Fruit fly (Drosophila melanogaster) whole organism, embryonic: ENCODE data around the gene mthl14.
A peak's percentile ranks its signal among the peaks of the same experiment; 100 is the strongest.

Experiments used
- Atf3 ChIP-seq: fragments of 200-800 bp; sonication (Bioruptor generic); optimal IDR thresholded peaks from 3 replicates; lab custom pipeline; 2016; ENCODE audit warnings: missing biosample characterization, missing genetic modification characterization
- B-H1 ChIP-seq: fragments of 200-800 bp; sonication (Bioruptor generic); IDR thresholded peaks from 3 replicates; pipeline ENCODE4 v1.3.6; 2022; ENCODE audit warnings: missing biosample characterization, missing genetic modification characterization
- Bteb2 ChIP-seq: fragments of 200-800 bp; sonication (Bioruptor generic); optimal IDR thresholded peaks from 2 replicates; lab custom pipeline; 2016; ENCODE audit warnings: missing biosample characterization, missing genetic modification characterization
- CG10654 ChIP-seq: fragments of 200-800 bp; sonication (Bioruptor generic); optimal IDR thresholded peaks from 2 replicates; lab custom pipeline; 2016; ENCODE audit warnings: missing biosample characterization, missing genetic modification characterization
- CG11398 ChIP-seq: fragments of 200-800 bp; sonication (Bioruptor generic); optimal IDR thresholded peaks from 2 replicates; lab custom pipeline; 2016; ENCODE audit warnings: missing biosample characterization, missing genetic modification characterization
- CG12744 ChIP-seq: fragments of 200-800 bp; sonication (Bioruptor generic); optimal IDR thresholded peaks from 2 replicates; lab custom pipeline; 2016; ENCODE audit warnings: missing biosample characterization, missing genetic modification characterization
- CG12769 ChIP-seq: fragments of 200-800 bp; sonication (Bioruptor generic); optimal IDR thresholded peaks from 2 replicates; lab custom pipeline; 2019; ENCODE audit warnings: missing biosample characterization, mild to moderate bottlenecking, missing genetic modification characterization, moderate library complexity
- CG12942 ChIP-seq: fragments of 200-800 bp; sonication (Bioruptor generic); optimal IDR thresholded peaks from 3 replicates; lab custom pipeline; 2016; ENCODE audit warnings: missing biosample characterization, missing genetic modification characterization
- CG14050 ChIP-seq: fragments of 200-800 bp; sonication (Bioruptor generic); IDR thresholded peaks from 3 replicates; pipeline ENCODE4 v1.3.6; 2022; ENCODE audit warnings: missing biosample characterization, missing genetic modification characterization
- CG17359 ChIP-seq: fragments of 200-800 bp; sonication (Bioruptor generic); optimal IDR thresholded peaks from 3 replicates; lab custom pipeline; 2018; ENCODE audit warnings: missing biosample characterization, mild to moderate bottlenecking, missing genetic modification characterization, moderate library complexity
- CG1792 ChIP-seq: fragments of 200-800 bp; sonication (Bioruptor generic); optimal IDR thresholded peaks from 2 replicates; lab custom pipeline; 2016; ENCODE audit warnings: missing biosample characterization, missing genetic modification characterization
- CG2889 ChIP-seq: fragments of 200-800 bp; sonication (Bioruptor generic); IDR thresholded peaks from 3 replicates; pipeline ENCODE4 v1.3.6; 2022; ENCODE audit warnings: missing biosample characterization, missing genetic modification characterization
- CG32532 ChIP-seq: fragments of 200-800 bp; sonication (Bioruptor generic); IDR thresholded peaks from 2 replicates; pipeline ENCODE4 v1.3.6; 2022; ENCODE audit warnings: missing biosample characterization, missing genetic modification characterization
- CG3838 ChIP-seq: fragments of 200-800 bp; sonication (Bioruptor generic); optimal IDR thresholded peaks from 3 replicates; lab custom pipeline; 2016; ENCODE audit warnings: missing biosample characterization, missing genetic modification characterization
- CG42726 ChIP-seq: fragments of 200-800 bp; sonication (Bioruptor generic); IDR thresholded peaks from 2 replicates; pipeline ENCODE4 v1.3.6; 2022; ENCODE audit warnings: missing biosample characterization, missing genetic modification characterization; ENCODE audit not compliant: partially characterized antibody
- CG4707 ChIP-seq: fragments of 200-800 bp; sonication (Bioruptor generic); optimal IDR thresholded peaks from 2 replicates; lab custom pipeline; 2018; ENCODE audit warnings: missing biosample characterization, mild to moderate bottlenecking, missing genetic modification characterization, moderate library complexity
- CG6813 ChIP-seq: fragments of 200-800 bp; sonication (Bioruptor generic); optimal IDR thresholded peaks from 2 replicates; lab custom pipeline; 2017; ENCODE audit warnings: missing biosample characterization, missing genetic modification characterization, mild to moderate bottlenecking, moderate library complexity, missing genetic modification reagents
- CG7928 ChIP-seq: fragments of 200-800 bp; sonication (Bioruptor generic); optimal IDR thresholded peaks from 2 replicates; lab custom pipeline; 2017; ENCODE audit warnings: missing biosample characterization, mild to moderate bottlenecking, missing genetic modification characterization
- CG7987 ChIP-seq: fragments of 200-800 bp; sonication (Bioruptor generic); optimal IDR thresholded peaks from 2 replicates; lab custom pipeline; 2018; ENCODE audit warnings: missing biosample characterization, mild to moderate bottlenecking, missing genetic modification characterization, moderate library complexity
- CG8944 ChIP-seq: fragments of 200-800 bp; sonication (Bioruptor generic); optimal IDR thresholded peaks from 3 replicates; lab custom pipeline; 2016; ENCODE audit warnings: missing biosample characterization, missing genetic modification characterization
- CG9727 ChIP-seq: fragments of 200-800 bp; sonication (Bioruptor generic); optimal IDR thresholded peaks from 3 replicates; lab custom pipeline; 2017; ENCODE audit warnings: missing biosample characterization, mild to moderate bottlenecking, missing genetic modification characterization
- CG9876 ChIP-seq: fragments of 200-800 bp; sonication (Bioruptor generic); optimal IDR thresholded peaks from 2 replicates; lab custom pipeline; 2016; ENCODE audit warnings: missing biosample characterization, missing genetic modification characterization
- D19B ChIP-seq: fragments of 200-800 bp; sonication (Bioruptor generic); optimal IDR thresholded peaks from 2 replicates; lab custom pipeline; 2017; ENCODE audit warnings: missing biosample characterization, mild to moderate bottlenecking, missing genetic modification characterization
- Dad ChIP-seq: fragments of 200-800 bp; sonication (Bioruptor generic); optimal IDR thresholded peaks from 3 replicates; lab custom pipeline; 2016; ENCODE audit warnings: missing biosample characterization, missing genetic modification characterization
- Dek ChIP-seq: fragments of 200-800 bp; sonication (Bioruptor generic); optimal IDR thresholded peaks from 3 replicates; lab custom pipeline; 2019; ENCODE audit warnings: missing biosample characterization, mild to moderate bottlenecking, missing genetic modification characterization, moderate library complexity
- Drgx ChIP-seq: fragments of 200-800 bp; sonication (Bioruptor generic); IDR thresholded peaks from 2 replicates; pipeline ENCODE4 v1.3.6; 2022; ENCODE audit warnings: missing biosample characterization, missing genetic modification characterization
- ERR ChIP-seq: fragments of 200-800 bp; sonication (Bioruptor generic); optimal IDR thresholded peaks from 2 replicates; lab custom pipeline; 2016; ENCODE audit warnings: missing biosample characterization, missing genetic modification characterization
- Fer3 ChIP-seq: fragments of 200-800 bp; sonication (Bioruptor generic); optimal IDR thresholded peaks from 2 replicates; lab custom pipeline; 2018; ENCODE audit warnings: missing biosample characterization, mild to moderate bottlenecking, missing genetic modification characterization, moderate library complexity
- Med ChIP-seq: fragments of 200-800 bp; sonication (Bioruptor generic); peaks from one replicate; lab custom pipeline; 2016; ENCODE audit warnings: missing biosample characterization, missing genetic modification characterization, mild to moderate bottlenecking, inconsistent platforms, moderate library complexity
- NK7.1 ChIP-seq: fragments of 200-800 bp; sonication (Bioruptor generic); optimal IDR thresholded peaks from 3 replicates; lab custom pipeline; 2016; ENCODE audit warnings: missing biosample characterization, missing genetic modification characterization
- Oli ChIP-seq: fragments of 200-800 bp; sonication (Bioruptor generic); optimal IDR thresholded peaks from 2 replicates; lab custom pipeline; 2018; ENCODE audit warnings: missing biosample characterization, mild to moderate bottlenecking, missing genetic modification characterization, moderate library complexity
- Rfx ChIP-seq: fragments of 200-800 bp; sonication (Bioruptor generic); IDR thresholded peaks from 2 replicates; pipeline ENCODE4 v1.3.6; 2022; ENCODE audit warnings: missing biosample characterization, missing genetic modification characterization
- Side ChIP-seq: fragments of 200-800 bp; sonication (Bioruptor generic); optimal IDR thresholded peaks from 2 replicates; lab custom pipeline; 2016; ENCODE audit warnings: missing biosample characterization, missing genetic modification characterization
- Six4 ChIP-seq: fragments of 200-800 bp; sonication (Bioruptor generic); optimal IDR thresholded peaks from 2 replicates; lab custom pipeline; 2016; ENCODE audit warnings: missing biosample characterization, missing genetic modification characterization
- cad ChIP-seq: fragments of >200 bp; optimal IDR thresholded peaks from 2 replicates; lab custom pipeline; 2017; ENCODE audit warnings: missing biosample characterization, missing genetic modification characterization
- chif ChIP-seq, 2 experiments: fragments of 200-800 bp; sonication (Bioruptor generic); optimal IDR thresholded peaks; 3 replicates each; lab custom pipeline; 2016; ENCODE audit warnings: missing biosample characterization in 2 of 2, missing genetic modification characterization in 2 of 2
- crol ChIP-seq: fragments of 200-800 bp; sonication (Bioruptor generic); IDR thresholded peaks from 2 replicates; pipeline ENCODE4 v1.3.6; 2022; ENCODE audit warnings: missing biosample characterization, missing genetic modification characterization
- dan ChIP-seq: fragments of 200-800 bp; sonication (Bioruptor generic); IDR thresholded peaks from 2 replicates; pipeline ENCODE4 v1.3.6; 2022; ENCODE audit warnings: missing biosample characterization, missing genetic modification characterization
- exex ChIP-seq: fragments of 200-800 bp; sonication (Bioruptor generic); optimal IDR thresholded peaks from 4 replicates; lab custom pipeline; 2018; ENCODE audit warnings: missing biosample characterization, mild to moderate bottlenecking, missing genetic modification characterization, moderate library complexity
- gcm ChIP-seq: fragments of 200-800 bp; sonication (Bioruptor generic); optimal IDR thresholded peaks from 2 replicates; lab custom pipeline; 2019; ENCODE audit warnings: missing biosample characterization, mild to moderate bottlenecking, missing genetic modification characterization, moderate library complexity
- gro ChIP-seq: fragments of 200-800 bp; sonication (Bioruptor generic); optimal IDR thresholded peaks from 2 replicates; lab custom pipeline; 2016; ENCODE audit warnings: missing biosample characterization, missing genetic modification characterization
- gsb ChIP-seq: fragments of 200-800 bp; sonication (Bioruptor generic); IDR thresholded peaks from 2 replicates; pipeline ENCODE4 v1.3.6; 2022; ENCODE audit warnings: missing biosample characterization, missing genetic modification characterization
- luna ChIP-seq: fragments of 200-800 bp; sonication (Bioruptor generic); optimal IDR thresholded peaks from 2 replicates; lab custom pipeline; 2016; ENCODE audit warnings: missing biosample characterization, missing genetic modification characterization
- rib ChIP-seq: fragments of 200-800 bp; sonication (Bioruptor generic); IDR thresholded peaks from 2 replicates; pipeline ENCODE4 v1.3.6; 2022; ENCODE audit warnings: missing biosample characterization, missing genetic modification characterization
- salm ChIP-seq: fragments of 200-800 bp; sonication (Bioruptor generic); optimal IDR thresholded peaks from 2 replicates; lab custom pipeline; 2018; ENCODE audit warnings: missing biosample characterization, mild to moderate bottlenecking, missing genetic modification characterization
- sd ChIP-seq: fragments of 200-800 bp; sonication (Bioruptor generic); optimal IDR thresholded peaks from 3 replicates; lab custom pipeline; 2018; ENCODE audit warnings: missing biosample characterization, mild to moderate bottlenecking, missing genetic modification characterization, moderate library complexity
- slp2 ChIP-seq: fragments of 200-800 bp; sonication (Bioruptor generic); optimal IDR thresholded peaks from 2 replicates; lab custom pipeline; 2016; ENCODE audit warnings: missing biosample characterization, missing genetic modification characterization
- sqz ChIP-seq: fragments of 200-800 bp; sonication (Bioruptor generic); optimal IDR thresholded peaks from 3 replicates; lab custom pipeline; 2018; ENCODE audit warnings: missing biosample characterization, mild to moderate bottlenecking, missing genetic modification characterization
- stc ChIP-seq: fragments of 200-800 bp; sonication (Bioruptor generic); IDR thresholded peaks from 2 replicates; pipeline ENCODE4 v1.3.6; 2022; ENCODE audit warnings: missing biosample characterization, missing genetic modification characterization
- ttk ChIP-seq: fragments of 200-800 bp; sonication (Bioruptor generic); IDR thresholded peaks from 2 replicates; pipeline ENCODE4 v2.1.2; 2022; ENCODE audit warnings: missing biosample characterization, missing genetic modification characterization
- usp ChIP-seq: fragments of >200 bp; optimal IDR thresholded peaks from 2 replicates; lab custom pipeline; 2017; ENCODE audit warnings: missing biosample characterization, missing genetic modification characterization

Gene mthl14

DNA sequence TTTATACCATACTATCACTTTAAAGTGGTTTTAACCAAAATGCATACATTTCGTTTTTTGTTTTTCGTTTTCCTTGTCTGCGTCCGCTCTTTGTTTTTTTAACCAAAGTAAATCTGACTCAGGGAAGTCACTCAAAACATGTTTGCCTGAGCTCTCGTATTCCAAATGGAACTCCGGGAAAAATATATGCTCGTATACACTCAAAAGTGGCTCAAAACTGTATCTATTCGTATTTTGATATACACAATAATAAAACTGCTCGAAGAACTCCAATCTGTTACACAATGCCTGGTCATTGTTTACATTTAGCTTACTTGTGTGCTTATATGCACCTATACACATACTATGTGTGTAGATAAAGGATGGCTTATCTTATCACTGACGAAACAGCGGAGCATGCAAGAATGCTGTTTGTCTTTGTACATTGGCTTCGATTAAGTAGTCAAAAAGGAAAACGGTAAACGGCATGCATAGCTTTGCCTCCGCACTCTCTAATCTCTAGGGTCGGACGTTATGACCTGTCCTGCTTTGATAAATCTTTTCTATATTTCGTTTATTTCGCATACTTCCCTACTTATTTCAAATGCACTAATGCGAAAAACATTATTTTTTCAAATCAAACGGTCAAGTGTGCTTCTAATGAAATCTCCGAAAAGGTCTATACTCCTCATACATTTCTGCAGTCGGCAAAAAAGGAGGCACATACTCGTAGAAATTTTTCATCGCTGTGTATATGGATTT, 23.6 kb downstream of the mthl14 start, which contains the start of gene miple2 (continued):
- no peak for TF ChIP-seq CG9876
- TF ChIP-seq D19B (GFP tag; lab: Kevin White, UChicago), result peak; percentile 4
- no peak for TF ChIP-seq salm (tag; lab: Kevin White, UChicago)
- peak; percentile 53 for TF ChIP-seq Side (GFP tag; lab: Kevin White, UChicago)
- no peak for TF ChIP-seq gsb (GFP tag; lab: Robert Waterston, UW)
- TF ChIP-seq Atf3, result no peak
- peak; percentile 69 for TF ChIP-seq CG9727 (GFP tag; lab: Kevin White, UChicago)
- TF ChIP-seq chif (GFP tag; optimal IDR thresholded peaks at IDR 0.05; lab: Kevin White, UChicago), result peak; percentile 15 to 16
- no peak for TF ChIP-seq CG3838
- no peak for TF ChIP-seq Rfx (GFP tag; lab: Robert Waterston, UW)
- no peak for TF ChIP-seq B-H1
- peak; percentile 92 for TF ChIP-seq sd
- TF ChIP-seq CG7928 (GFP tag; lab: Kevin White, UChicago), result no peak
- peak; percentile 55 for TF ChIP-seq Oli (tag; lab: Kevin White, UChicago)
- TF ChIP-seq CG4707, result peak; percentile 59
- no peak for TF ChIP-seq cad (GFP tag; lab: Kevin White, UChicago)
- no peak for TF ChIP-seq Dad
- peak; percentile 14 for TF ChIP-seq sqz (GFP tag; lab: Kevin White, UChicago)
- no peak for TF ChIP-seq crol (GFP tag; lab: Robert Waterston, UW)
- TF ChIP-seq Drgx (GFP tag; lab: Robert Waterston, UW), result peak; percentile 31; the same call in 1 of the 2 replicates
- TF ChIP-seq CG10654, result no peak
- no peak for TF ChIP-seq dan (GFP tag; lab: Robert Waterston, UW)
- peak; percentile 71 for TF ChIP-seq CG11398 (GFP tag; lab: Kevin White, UChicago)
- no peak for TF ChIP-seq CG2889 (GFP tag; lab: Robert Waterston, UW)
- TF ChIP-seq CG12744 (GFP tag; lab: Kevin White, UChicago), result peak; percentile 40
- TF ChIP-seq ERR (GFP tag; lab: Kevin White, UChicago), result peak; percentile 21
- no peak for TF ChIP-seq Dek
- TF ChIP-seq CG1792 (GFP tag; lab: Kevin White, UChicago), result peak; percentile 40
- TF ChIP-seq Med (GFP tag; lab: Kevin White, UChicago), result peak; percentile 66
- TF ChIP-seq luna (GFP tag; lab: Kevin White, UChicago), result peak; percentile 3
- peak; percentile 65 for TF ChIP-seq CG6813
- peak; percentile 59 for TF ChIP-seq CG12769 (tag; lab: Kevin White, UChicago)
- TF ChIP-seq Bteb2 (GFP tag; lab: Kevin White, UChicago), result peak; percentile 38
- no peak for TF ChIP-seq CG14050 (GFP tag; lab: Robert Waterston, UW)
- TF ChIP-seq CG7987 (GFP tag; lab: Kevin White, UChicago), result peak; percentile 36
- TF ChIP-seq CG12942 (GFP tag; lab: Kevin White, UChicago), result peak; percentile 21
- peak; percentile 48 for TF ChIP-seq Six4 (GFP tag; lab: Kevin White, UChicago)
- no peak for TF ChIP-seq stc
- TF ChIP-seq CG8944 (GFP tag; lab: Kevin White, UChicago), result peak; percentile 20
- TF ChIP-seq CG32532, result no peak
- TF ChIP-seq ttk (GFP tag; lab: Robert Waterston, UW), result no peak
- TF ChIP-seq CG17359 (tag; lab: Kevin White, UChicago), result peak; percentile 26
- 0 out of 2 replicates have a peak, but pooled peaks have one; percentile 38 for TF ChIP-seq rib (GFP tag; lab: Robert Waterston, UW)
- peak; percentile 53 for TF ChIP-seq gro (GFP tag; lab: Kevin White, UChicago)
- no peak for TF ChIP-seq NK7.1 (GFP tag; lab: Kevin White, UChicago)
- TF ChIP-seq Fer3 (tag; lab: Kevin White, UChicago), result peak; percentile 15
- TF ChIP-seq slp2 (GFP tag; lab: Kevin White, UChicago), result peak; percentile 33
- no peak for TF ChIP-seq usp (GFP tag; lab: Kevin White, UChicago)
- TF ChIP-seq gcm (GFP tag; lab: Kevin White, UChicago), result no peak
- no peak for TF ChIP-seq CG42726
- peak; percentile 65 for TF ChIP-seq exex
